Fruit fly (Drosophila melanogaster) whole organism, embryonic: ENCODE results near the gene wuho.

Source experiments
- Abd-B ChIP-seq: fragments of 200-800 bp; sonication (Bioruptor generic); optimal IDR thresholded peaks from 2 replicates; lab custom pipeline; 2018; ENCODE audit warnings: missing biosample characterization, mild to moderate bottlenecking, missing genetic modification characterization, moderate library complexity
- CG10147 ChIP-seq: fragments of 200-800 bp; sonication (Bioruptor generic); optimal IDR thresholded peaks from 2 replicates; lab custom pipeline; 2019; ENCODE audit warnings: missing biosample characterization, mild to moderate bottlenecking, missing genetic modification characterization, moderate library complexity
- CG1024 ChIP-seq: fragments of 200-800 bp; sonication (Bioruptor generic); IDR thresholded peaks from 2 replicates; pipeline ENCODE4 v1.3.6; 2022; ENCODE audit warnings: missing biosample characterization, missing genetic modification characterization
- CG10543 ChIP-seq: fragments of 200-800 bp; sonication (Bioruptor generic); optimal IDR thresholded peaks from 3 replicates; lab custom pipeline; 2017; ENCODE audit warnings: missing biosample characterization, mild to moderate bottlenecking, missing genetic modification characterization, moderate library complexity
- CG12942 ChIP-seq: fragments of 200-800 bp; sonication (Bioruptor generic); optimal IDR thresholded peaks from 3 replicates; lab custom pipeline; 2016; ENCODE audit warnings: missing biosample characterization, missing genetic modification characterization
- CG16779 ChIP-seq: fragments of 200-800 bp; sonication (Bioruptor generic); IDR thresholded peaks from 2 replicates; pipeline ENCODE4 v1.3.6; 2022; ENCODE audit warnings: missing biosample characterization, missing genetic modification characterization
- CG16863 ChIP-seq: fragments of 200-800 bp; sonication (Bioruptor generic); optimal IDR thresholded peaks from 3 replicates; lab custom pipeline; 2016; ENCODE audit warnings: missing biosample characterization, missing genetic modification characterization
- CG1832 ChIP-seq: fragments of 200-800 bp; sonication (Bioruptor generic); optimal IDR thresholded peaks from 2 replicates; lab custom pipeline; 2017; ENCODE audit warnings: missing biosample characterization, mild to moderate bottlenecking, missing genetic modification characterization, inconsistent platforms
- CG18599 ChIP-seq: fragments of 200-800 bp; sonication (Bioruptor generic); optimal IDR thresholded peaks from 3 replicates; lab custom pipeline; 2017; ENCODE audit warnings: missing biosample characterization, missing genetic modification characterization, mild to moderate bottlenecking, moderate library complexity, missing genetic modification reagents
- CG2889 ChIP-seq: fragments of 200-800 bp; sonication (Bioruptor generic); IDR thresholded peaks from 3 replicates; pipeline ENCODE4 v1.3.6; 2022; ENCODE audit warnings: missing biosample characterization, missing genetic modification characterization
- CG30431 ChIP-seq: fragments of 200-800 bp; sonication (Bioruptor generic); optimal IDR thresholded peaks from 2 replicates; lab custom pipeline; 2017; ENCODE audit warnings: missing biosample characterization, missing genetic modification characterization
- CG31388 ChIP-seq: fragments of 200-800 bp; sonication (Bioruptor generic); optimal IDR thresholded peaks from 2 replicates; lab custom pipeline; 2016; ENCODE audit warnings: missing biosample characterization, missing genetic modification characterization
- CG5953 ChIP-seq: fragments of 200-800 bp; sonication (Bioruptor generic); IDR thresholded peaks from 2 replicates; pipeline ENCODE4 v1.3.6; 2022; ENCODE audit warnings: missing biosample characterization, missing genetic modification characterization
- CG6175 ChIP-seq: fragments of 200-800 bp; sonication (Bioruptor generic); IDR thresholded peaks from 3 replicates; pipeline ENCODE4 v1.3.6; 2022; ENCODE audit warnings: missing biosample characterization, missing genetic modification characterization
- CG6791 ChIP-seq: fragments of 200-800 bp; sonication (Bioruptor generic); IDR thresholded peaks from 3 replicates; pipeline ENCODE4 v1.3.6; 2022; ENCODE audit warnings: missing biosample characterization, missing genetic modification characterization; ENCODE audit not compliant: partially characterized antibody
- CG6854 ChIP-seq: fragments of 200-800 bp; sonication (Bioruptor generic); optimal IDR thresholded peaks from 3 replicates; lab custom pipeline; 2017; ENCODE audit warnings: missing biosample characterization, mild to moderate bottlenecking, missing genetic modification characterization
- CG7839 ChIP-seq: fragments of 200-800 bp; sonication (Bioruptor generic); optimal IDR thresholded peaks from 3 replicates; lab custom pipeline; 2018; ENCODE audit warnings: missing biosample characterization, mild to moderate bottlenecking, missing genetic modification characterization, moderate library complexity
- CG9797 ChIP-seq: fragments of 200-800 bp; sonication (Bioruptor generic); optimal IDR thresholded peaks from 3 replicates; lab custom pipeline; 2018; ENCODE audit warnings: missing biosample characterization, mild to moderate bottlenecking, missing genetic modification characterization
- CTCF ChIP-seq: fragments of 200-800 bp; sonication (Bioruptor generic); optimal IDR thresholded peaks from 2 replicates; lab custom pipeline; 2017; ENCODE audit warnings: missing biosample characterization, mild to moderate bottlenecking, missing genetic modification characterization, moderate library complexity
- Dp ChIP-seq: fragments of 200-800 bp; sonication (Bioruptor generic); optimal IDR thresholded peaks from 2 replicates; lab custom pipeline; 2018; ENCODE audit warnings: missing biosample characterization, mild to moderate bottlenecking, missing genetic modification characterization, moderate library complexity
- Dref ChIP-seq: fragments of 200-800 bp; sonication (Bioruptor generic); IDR thresholded peaks from 2 replicates; pipeline ENCODE4 v1.3.6; 2022; ENCODE audit warnings: missing biosample characterization, missing genetic modification characterization
- E2f2 ChIP-seq: fragments of 200-800 bp; sonication (Bioruptor generic); IDR thresholded peaks from 2 replicates; pipeline ENCODE4 v1.3.6; 2022; ENCODE audit warnings: missing biosample characterization, missing genetic modification characterization
- ERR ChIP-seq: fragments of 200-800 bp; sonication (Bioruptor generic); optimal IDR thresholded peaks from 2 replicates; lab custom pipeline; 2016; ENCODE audit warnings: missing biosample characterization, missing genetic modification characterization
- HHEX ChIP-seq: fragments of 200-800 bp; sonication (Bioruptor generic); optimal IDR thresholded peaks from 3 replicates; lab custom pipeline; 2017; ENCODE audit warnings: missing biosample characterization, mild to moderate bottlenecking, missing genetic modification characterization, missing genetic modification reagents
- Hand ChIP-seq: fragments of 200-800 bp; sonication (Bioruptor generic); optimal IDR thresholded peaks from 2 replicates; lab custom pipeline; 2017; ENCODE audit warnings: mild to moderate bottlenecking, missing biosample characterization, missing genetic modification reagents, missing genetic modification characterization
- Hr39 ChIP-seq: fragments of >200 bp; optimal IDR thresholded peaks from 2 replicates; lab custom pipeline; 2017
- Ravus ChIP-seq: fragments of 200-800 bp; sonication (Bioruptor generic); IDR thresholded peaks from 2 replicates; pipeline ENCODE4 v1.3.6; 2022; ENCODE audit warnings: missing biosample characterization, missing genetic modification characterization
- Stat92E ChIP-seq, 3 experiments: fragments of >200 bp in 2 of 3; fragments of 200-800 bp in 1 of 3; sonication (Bioruptor generic) in 1 of 3; optimal IDR thresholded peaks; 2 replicates each; lab custom pipeline; 2017 to 2019; ENCODE audit warnings: missing biosample characterization in 3 of 3, missing genetic modification characterization in 3 of 3, mild to moderate bottlenecking in 1 of 3, moderate library complexity in 1 of 3
- TFAM ChIP-seq: fragments of 200-800 bp; sonication (Bioruptor generic); optimal IDR thresholded peaks from 2 replicates; lab custom pipeline; 2017; ENCODE audit warnings: missing biosample characterization, missing genetic modification characterization, inconsistent platforms
- bsh ChIP-seq, 2 experiments: fragments of 200-800 bp; sonication (Bioruptor generic); optimal IDR thresholded peaks; 2 replicates each; lab custom pipeline; 2017 to 2018; ENCODE audit warnings: mild to moderate bottlenecking in 2 of 2, missing biosample characterization in 2 of 2, missing genetic modification characterization in 2 of 2, moderate library complexity in 1 of 2
- btn ChIP-seq: fragments of 200-800 bp; sonication (Bioruptor generic); optimal IDR thresholded peaks from 2 replicates; lab custom pipeline; 2016; ENCODE audit warnings: missing biosample characterization, missing genetic modification characterization
- chinmo ChIP-seq: fragments of 200-800 bp; sonication (Bioruptor generic); IDR thresholded peaks from 4 replicates; pipeline ENCODE4 v1.3.6; 2022; ENCODE audit warnings: missing biosample characterization, missing genetic modification characterization; ENCODE audit not compliant: partially characterized antibody
- croc ChIP-seq: fragments of 200-800 bp; sonication (Bioruptor generic); conservative IDR thresholded peaks from 3 replicates; pipeline ENCODE4 v1.3.6; 2022; ENCODE audit warnings: missing biosample characterization, missing genetic modification characterization
- cwo ChIP-seq: fragments of 200-800 bp; sonication (Bioruptor generic); optimal IDR thresholded peaks from 3 replicates; lab custom pipeline; 2017; ENCODE audit warnings: missing biosample characterization, missing genetic modification characterization, mild to moderate bottlenecking, moderate library complexity, missing genetic modification reagents
- disco-r ChIP-seq: fragments of 200-800 bp; sonication (Bioruptor generic); optimal IDR thresholded peaks from 2 replicates; lab custom pipeline; 2016; ENCODE audit warnings: missing biosample characterization, missing genetic modification characterization
- fru ChIP-seq: fragments of >200 bp; optimal IDR thresholded peaks from 2 replicates; lab custom pipeline; 2017
- fu2 ChIP-seq: fragments of 200-800 bp; sonication (Bioruptor generic); optimal IDR thresholded peaks from 2 replicates; lab custom pipeline; 2016; ENCODE audit warnings: missing biosample characterization, missing genetic modification characterization
- her ChIP-seq: fragments of 200-800 bp; sonication (Bioruptor generic); optimal IDR thresholded peaks from 2 replicates; lab custom pipeline; 2016; ENCODE audit warnings: missing biosample characterization, missing genetic modification characterization
- hkb ChIP-seq, 2 experiments: fragments of 200-800 bp in 1 of 2; fragments of >200 bp in 1 of 2; sonication (Bioruptor generic) in 1 of 2; IDR thresholded peaks in 1 of 2; optimal IDR thresholded peaks in 1 of 2; 2 replicates each; pipeline versions ENCODE4 v1.3.6 to Lab custom; 2017 to 2022; ENCODE audit warnings: missing biosample characterization in 1 of 2, missing genetic modification characterization in 1 of 2
- jing ChIP-seq: fragments of 200-800 bp; sonication (Bioruptor generic); optimal IDR thresholded peaks from 2 replicates; lab custom pipeline; 2018; ENCODE audit warnings: missing biosample characterization, mild to moderate bottlenecking, missing genetic modification characterization
- ken ChIP-seq: fragments of 200-800 bp; sonication (Bioruptor generic); IDR thresholded peaks from 3 replicates; pipeline ENCODE4 v1.3.6; 2022; ENCODE audit warnings: missing biosample characterization, missing genetic modification characterization
- knrl ChIP-seq: fragments of 200-800 bp; sonication (Bioruptor generic); IDR thresholded peaks from 3 replicates; pipeline ENCODE4 v1.3.6; 2022; ENCODE audit warnings: missing biosample characterization, missing genetic modification characterization; ENCODE audit not compliant: partially characterized antibody
- lab ChIP-seq: fragments of 200-800 bp; sonication (Bioruptor generic); optimal IDR thresholded peaks from 3 replicates; lab custom pipeline; 2017; ENCODE audit warnings: missing biosample characterization, missing genetic modification characterization, mild to moderate bottlenecking, moderate library complexity, missing genetic modification reagents
- lilli ChIP-seq: fragments of 200-800 bp; sonication (Bioruptor generic); optimal IDR thresholded peaks from 3 replicates; lab custom pipeline; 2016; ENCODE audit warnings: missing biosample characterization, missing genetic modification characterization
- nmo ChIP-seq: fragments of 200-800 bp; sonication (Bioruptor generic); optimal IDR thresholded peaks from 2 replicates; lab custom pipeline; 2018; ENCODE audit warnings: missing biosample characterization, mild to moderate bottlenecking, missing genetic modification characterization, moderate library complexity
- nom ChIP-seq: fragments of 200-800 bp; sonication (Bioruptor generic); optimal IDR thresholded peaks from 2 replicates; lab custom pipeline; 2017; ENCODE audit warnings: missing biosample characterization, missing genetic modification characterization, mild to moderate bottlenecking, moderate library complexity, missing genetic modification reagents
- org-1 ChIP-seq: fragments of 200-800 bp; sonication (Bioruptor generic); optimal IDR thresholded peaks from 2 replicates; lab custom pipeline; 2017; ENCODE audit warnings: missing biosample characterization, missing genetic modification characterization
- scrt ChIP-seq: fragments of 200-800 bp; sonication (Bioruptor generic); optimal IDR thresholded peaks from 2 replicates; lab custom pipeline; 2018; ENCODE audit warnings: missing biosample characterization, mild to moderate bottlenecking, missing genetic modification characterization, moderate library complexity
- sima ChIP-seq: fragments of 200-800 bp; sonication (Bioruptor generic); optimal IDR thresholded peaks from 2 replicates; lab custom pipeline; 2016; ENCODE audit warnings: missing biosample characterization, missing genetic modification characterization
- sr ChIP-seq: fragments of 200-800 bp; sonication (Bioruptor generic); IDR thresholded peaks from 3 replicates; pipeline ENCODE4 v1.3.6; 2022; ENCODE audit warnings: missing biosample characterization, missing genetic modification characterization
- tap ChIP-seq: fragments of 200-800 bp; optimal IDR thresholded peaks from 3 replicates; lab custom pipeline; 2019; ENCODE audit warnings: missing biosample characterization, mild to moderate bottlenecking, missing genetic modification characterization, moderate library complexity
- ttk ChIP-seq: fragments of 200-800 bp; sonication (Bioruptor generic); IDR thresholded peaks from 2 replicates; pipeline ENCODE4 v2.1.2; 2022; ENCODE audit warnings: missing biosample characterization, missing genetic modification characterization

Gene wuho

DNA sequence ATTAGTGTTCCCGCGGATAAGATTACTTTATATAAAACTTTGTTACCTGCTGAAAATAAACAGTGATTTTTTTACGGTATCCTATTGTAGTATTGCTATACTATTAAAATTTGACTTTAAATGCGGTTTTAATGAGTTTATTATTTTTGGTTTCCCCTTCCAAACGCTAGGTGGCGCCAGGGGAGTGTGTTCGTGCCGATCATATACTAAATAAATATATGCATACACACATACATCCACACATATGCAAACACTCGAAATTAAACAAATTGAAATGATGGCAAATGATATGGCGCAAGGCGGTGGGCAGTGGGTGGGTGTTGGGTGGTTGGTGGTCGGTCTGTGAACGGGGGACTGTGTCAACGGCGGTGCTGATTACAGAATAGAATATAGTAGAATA lies 34.2 kb upstream of the wuho start:
- no peak for TF ChIP-seq CG30431 (GFP tag; lab: Kevin White, UChicago)
- no peak for TF ChIP-seq jing
- no peak for TF ChIP-seq fru (lab: Kevin White, UChicago)
- TF ChIP-seq cwo: no peak
- TF ChIP-seq CG10543 (GFP tag; lab: Kevin White, UChicago): peak; percentile 16
- TF ChIP-seq disco-r (GFP tag; lab: Kevin White, UChicago): no peak
- no peak for TF ChIP-seq Dref (GFP tag; lab: Robert Waterston, UW)
- TF ChIP-seq Hr39 (lab: Kevin White, UChicago): no peak
- 0 out of 4 replicates have a peak, but pooled peaks have one; percentile 38 for TF ChIP-seq chinmo (GFP tag; lab: Robert Waterston, UW)
- no peak for TF ChIP-seq E2f2 (GFP tag; lab: Robert Waterston, UW)
- no peak for TF ChIP-seq Dp (GFP tag; lab: Kevin White, UChicago)
- no peak for TF ChIP-seq CG2889 (GFP tag; lab: Robert Waterston, UW)
- TF ChIP-seq her (GFP tag; lab: Kevin White, UChicago): no peak
- TF ChIP-seq ken (GFP tag; lab: Robert Waterston, UW): no peak
- no peak for TF ChIP-seq CG18599
- no peak for TF ChIP-seq CG31388 (GFP tag; lab: Kevin White, UChicago)
- no peak for TF ChIP-seq btn
- no peak for TF ChIP-seq Abd-B
- no peak for TF ChIP-seq org-1 (GFP tag; lab: Kevin White, UChicago)
- no peak for TF ChIP-seq ERR
- no peak for TF ChIP-seq sr (GFP tag; lab: Robert Waterston, UW)
- TF ChIP-seq Stat92E (GFP tag; optimal IDR thresholded peaks at IDR 0.05; lab: Kevin White, UChicago): no peak
- TF ChIP-seq ttk (GFP tag; lab: Robert Waterston, UW): no peak
- TF ChIP-seq croc (GFP tag; lab: Robert Waterston, UW): no peak
- TF ChIP-seq TFAM: no peak
- TF ChIP-seq CG6175 (GFP tag; lab: Robert Waterston, UW): no peak
- TF ChIP-seq HHEX (GFP tag; lab: Kevin White, UChicago): peak; percentile 44
- TF ChIP-seq CG10147: no peak
- TF ChIP-seq tap (tag; lab: Kevin White, UChicago): no peak
- peak in 1 of 2 experiments; percentile 19 for TF ChIP-seq bsh (GFP tag; optimal IDR thresholded peaks at IDR 0.05; lab: Kevin White, UChicago)
- TF ChIP-seq CG16863 (GFP tag; lab: Kevin White, UChicago): no peak
- TF ChIP-seq CG12942 (GFP tag; lab: Kevin White, UChicago): no peak
- TF ChIP-seq CG9797 (GFP tag; lab: Kevin White, UChicago): no peak
- no peak for TF ChIP-seq CG7839 (tag; lab: Kevin White, UChicago)
- no peak for TF ChIP-seq CG16779 (GFP tag; lab: Robert Waterston, UW)
- TF ChIP-seq lab (GFP tag; lab: Kevin White, UChicago): peak; percentile 7
- TF ChIP-seq CG5953 (GFP tag; lab: Robert Waterston, UW): no peak
- no peak for TF ChIP-seq nmo
- peak; percentile 90 for TF ChIP-seq CTCF (GFP tag; lab: Kevin White, UChicago)
- 0 out of 2 replicates have a peak, but pooled peaks have one; percentile 11 for TF ChIP-seq CG1024 (GFP tag; lab: Robert Waterston, UW)
- TF ChIP-seq Ravus (GFP tag; lab: Robert Waterston, UW): no peak
- TF ChIP-seq scrt (GFP tag; lab: Kevin White, UChicago): no peak
- no peak for TF ChIP-seq CG1832 (GFP tag; lab: Kevin White, UChicago)
- no peak for TF ChIP-seq knrl (GFP tag; lab: Robert Waterston, UW)
- TF ChIP-seq fu2 (GFP tag; lab: Kevin White, UChicago): no peak
- no peak for TF ChIP-seq sima
- TF ChIP-seq lilli: no peak
- no peak for TF ChIP-seq CG6854 (GFP tag; lab: Kevin White, UChicago)
- TF ChIP-seq hkb (optimal IDR thresholded peaks at IDR 0.05; lab: Kevin White, UChicago): no peak
- no peak for TF ChIP-seq hkb (GFP tag; IDR thresholded peaks at IDR 0.05; lab: Robert Waterston, UW)
- no peak for TF ChIP-seq Hand
- no peak for TF ChIP-seq CG6791
- no peak for TF ChIP-seq nom (GFP tag; lab: Kevin White, UChicago)
